Worm (Caenorhabditis elegans): ENCODE data around the gene srbc-5.

- no peak for TF ChIP-seq ama-1 (optimal IDR thresholded peaks at IDR 0.05)
- no peak for TF ChIP-seq mdl-1 (tag; optimal IDR thresholded peaks at IDR 0.05)
- no peak for TF ChIP-seq lsy-2 (tag; optimal IDR thresholded peaks at IDR 0.05)
- no peak for TF ChIP-seq dmd-6 (GFP tag; IDR thresholded peaks at IDR 0.05)
- no peak for TF ChIP-seq unc-130 (GFP tag; optimal IDR thresholded peaks at IDR 0.05)
Measured at ce11 chrV:3256051-3256450, 4.1 kb upstream of the srbc-5 start, which contains the start of gene srt-63.
